Fruit fly (Drosophila melanogaster): ENCODE data around the gene CG33777.
A peak's percentile ranks its signal among the peaks of the same experiment; 100 is the strongest.

Gene CG33777

DNA sequence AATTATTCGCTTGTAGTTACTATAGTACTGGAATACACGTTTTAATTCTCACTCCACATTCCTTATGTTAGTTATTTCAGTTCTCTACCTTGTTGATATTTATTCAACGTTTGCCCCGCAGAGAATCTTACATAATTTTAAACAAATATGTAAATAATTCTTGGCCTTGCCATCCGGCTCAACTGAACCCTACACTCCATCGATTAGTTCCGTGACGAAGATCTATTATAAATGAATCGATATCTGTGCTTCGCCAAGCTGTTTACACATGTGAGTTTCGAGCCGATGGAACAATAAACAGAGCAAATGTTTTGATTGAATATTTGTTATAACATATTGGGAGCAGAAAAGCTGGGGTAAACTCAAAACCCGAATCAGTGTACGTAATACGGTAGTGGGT is 33.2 kb downstream of the CG33777 start (continued):
- TF ChIP-seq Asciz (GFP tag; optimal IDR thresholded peaks at IDR 0.05) (peak; percentile 43), MBD-R2 (GFP tag; IDR thresholded peaks at IDR 0.05) (no peak), Antp (GFP tag; optimal IDR thresholded peaks at IDR 0.05) (peak; percentile 0), CG2889 (GFP tag; IDR thresholded peaks at IDR 0.05) (no peak), CG3995 (GFP tag; optimal IDR thresholded peaks at IDR 0.05) (no peak), CG11085 (GFP tag; IDR thresholded peaks at IDR 0.05) (peak; percentile 48; the same call in 1 of the 2 replicates), Max (GFP tag; optimal IDR thresholded peaks at IDR 0.05) (peak; percentile 23), nau (GFP tag; optimal IDR thresholded peaks at IDR 0.05) (peak; percentile 47), sens (GFP tag) (peak; percentile 92), kay (GFP tag; optimal IDR thresholded peaks at IDR 0.05) (no peak), CG2712 (tag; optimal IDR thresholded peaks at IDR 0.05) (no peak), crc (GFP tag; optimal IDR thresholded peaks at IDR 0.05) (peak; percentile 49), cwo (GFP tag; optimal IDR thresholded peaks at IDR 0.05) (peak; percentile 24), HmgZ (tag; optimal IDR thresholded peaks at IDR 0.05) (peak; percentile 3), Awh (GFP tag; IDR thresholded peaks at IDR 0.05) (peak; percentile 29; the same call in 1 of the 2 replicates), CG15011 (GFP tag; optimal IDR thresholded peaks at IDR 0.05) (peak; percentile 31), hkb (optimal IDR thresholded peaks at IDR 0.05) (no peak), hkb (GFP tag; IDR thresholded peaks at IDR 0.05) (peak; percentile 76), CG6683 (GFP tag; optimal IDR thresholded peaks at IDR 0.05) (peak; percentile 41), pzg (GFP tag; optimal IDR thresholded peaks at IDR 0.05) (no peak), salm (tag; optimal IDR thresholded peaks at IDR 0.05) (no peak), CG16813 (GFP tag; IDR thresholded peaks at IDR 0.05; ENCODE audit: partially characterized antibody) (no peak), Lhr (GFP tag; optimal IDR thresholded peaks at IDR 0.05) (no peak), pum (GFP tag; optimal IDR thresholded peaks at IDR 0.05) (no peak), CG13775 (GFP tag; optimal IDR thresholded peaks at IDR 0.05) (no peak), CG9609 (GFP tag; optimal IDR thresholded peaks at IDR 0.05) (no peak), CG18599 (GFP tag; optimal IDR thresholded peaks at IDR 0.05) (peak; percentile 51), pita (GFP tag; optimal IDR thresholded peaks at IDR 0.05) (no peak)

DNA sequence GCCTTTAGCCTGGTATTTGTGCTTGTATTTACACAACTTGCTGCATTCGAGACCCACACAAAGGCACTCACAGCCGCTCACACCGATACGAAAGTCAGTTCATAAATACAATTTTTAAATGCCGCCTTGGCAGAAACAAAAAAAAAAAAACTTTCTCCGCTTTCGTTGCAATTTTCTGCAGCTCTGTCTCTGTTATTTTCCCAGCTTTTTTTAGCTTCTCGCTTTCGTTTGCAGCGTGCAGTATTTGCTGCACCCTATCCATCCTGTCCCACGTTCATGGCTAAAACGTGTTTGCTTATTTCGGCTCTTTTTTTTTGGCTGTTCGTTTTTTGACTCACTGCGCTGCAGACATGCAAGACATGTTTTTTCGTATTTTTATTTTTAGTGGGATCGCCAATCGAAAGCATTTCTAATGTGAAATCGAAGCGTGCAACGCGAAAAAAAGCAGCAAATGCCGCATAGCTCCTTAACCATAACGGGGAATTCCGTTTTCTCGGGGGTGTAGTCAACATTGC is 35.6 kb downstream of the CG33777 start:
- TF ChIP-seq Blimp-1 (GFP tag; optimal IDR thresholded peaks at IDR 0.05) (peak; percentile 41), mam (GFP tag; optimal IDR thresholded peaks at IDR 0.05) (no peak), CG2678 (tag; optimal IDR thresholded peaks at IDR 0.05) (no peak), tna (GFP tag; IDR thresholded peaks at IDR 0.05; ENCODE audit: partially characterized antibody) (no peak), vfl (GFP tag; optimal IDR thresholded peaks at IDR 0.05) (no peak), so (GFP tag; IDR thresholded peaks at IDR 0.05) (no peak), Hmx (GFP tag; optimal IDR thresholded peaks at IDR 0.05) (no peak)

DNA sequence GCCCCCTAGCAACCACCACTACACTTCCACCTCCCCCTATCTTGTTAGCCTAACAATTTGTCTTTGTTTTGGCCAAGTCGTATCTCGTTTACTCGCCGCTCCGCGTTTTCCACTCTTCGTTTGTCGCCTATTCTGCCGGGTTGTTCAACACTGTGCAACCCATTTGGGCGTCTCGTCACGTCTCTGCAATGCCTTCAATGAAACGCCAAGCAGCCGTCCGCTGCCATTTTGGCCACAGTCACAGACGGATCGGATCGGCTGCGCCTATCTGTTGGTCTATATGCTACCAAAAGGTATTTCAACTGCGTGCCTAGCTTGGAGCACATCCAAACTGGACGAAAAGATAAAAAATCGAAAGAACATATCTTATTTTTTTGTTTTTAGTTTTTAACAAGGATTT is 38.7 kb downstream of the CG33777 start:
- TF ChIP-seq CG12236 (GFP tag; optimal IDR thresholded peaks at IDR 0.05) (no peak), klu (GFP tag; IDR thresholded peaks at IDR 0.05) (no peak), HLHmδ (GFP tag; optimal IDR thresholded peaks at IDR 0.05) (no peak), D19A (tag; optimal IDR thresholded peaks at IDR 0.05) (no peak), hb (GFP tag; IDR thresholded peaks at IDR 0.05; ENCODE audit: partially characterized antibody) (no peak), Asciz (GFP tag; optimal IDR thresholded peaks at IDR 0.05) (no peak), CG6175 (GFP tag; IDR thresholded peaks at IDR 0.05) (peak; percentile 44; the same call in 1 of the 3 replicates), CG34224 (GFP tag; IDR thresholded peaks at IDR 0.05; ENCODE audit: partially characterized antibody) (no peak), Kr (GFP tag; optimal IDR thresholded peaks at IDR 0.05) (no peak), gfzf (GFP tag; optimal IDR thresholded peaks at IDR 0.05) (no peak), BtbVII (GFP tag; optimal IDR thresholded peaks at IDR 0.05) (no peak), repo (GFP tag; optimal IDR thresholded peaks at IDR 0.05) (no peak), fd3F (GFP tag; optimal IDR thresholded peaks at IDR 0.05) (no peak), cg (GFP tag; optimal IDR thresholded peaks at IDR 0.05) (no peak), mam (GFP tag; optimal IDR thresholded peaks at IDR 0.05) (no peak), CG6813 (GFP tag; optimal IDR thresholded peaks at IDR 0.05) (no peak), sim (GFP tag; IDR thresholded peaks at IDR 0.05) (no peak)

Measured in whole organism, embryonic.